Fruit fly (Drosophila melanogaster) whole organism, embryonic: Measurements from ENCODE around the gene CG4291.

Source experiments
- Atf3 ChIP-seq: fragments of 200-800 bp; sonication (Bioruptor generic); optimal IDR thresholded peaks from 3 replicates; lab custom pipeline; 2016; ENCODE audit warnings: missing biosample characterization, missing genetic modification characterization
- Atf6 ChIP-seq: fragments of 200-800 bp; sonication (Bioruptor generic); IDR thresholded peaks from 2 replicates; pipeline ENCODE4 v1.3.6; 2022; ENCODE audit warnings: missing biosample characterization, missing genetic modification characterization
- BtbVII ChIP-seq: fragments of 200-800 bp; sonication (Bioruptor generic); optimal IDR thresholded peaks from 3 replicates; lab custom pipeline; 2017; ENCODE audit warnings: missing biosample characterization, mild to moderate bottlenecking, missing genetic modification characterization
- CG10366 ChIP-seq: fragments of 200-800 bp; sonication (Bioruptor generic); IDR thresholded peaks from 2 replicates; pipeline ENCODE4 v1.3.6; 2022; ENCODE audit warnings: missing biosample characterization, missing genetic modification characterization
- CG11723 ChIP-seq: fragments of 200-800 bp; sonication (Bioruptor generic); optimal IDR thresholded peaks from 2 replicates; lab custom pipeline; 2017; ENCODE audit warnings: missing biosample characterization, mild to moderate bottlenecking, missing genetic modification characterization
- CG12744 ChIP-seq: fragments of 200-800 bp; sonication (Bioruptor generic); optimal IDR thresholded peaks from 2 replicates; lab custom pipeline; 2016; ENCODE audit warnings: missing biosample characterization, missing genetic modification characterization
- CG12769 ChIP-seq: fragments of 200-800 bp; sonication (Bioruptor generic); optimal IDR thresholded peaks from 2 replicates; lab custom pipeline; 2019; ENCODE audit warnings: missing biosample characterization, mild to moderate bottlenecking, missing genetic modification characterization, moderate library complexity
- CG13296 ChIP-seq: fragments of 200-800 bp; sonication (Bioruptor generic); optimal IDR thresholded peaks from 3 replicates; lab custom pipeline; 2018; ENCODE audit warnings: missing biosample characterization, mild to moderate bottlenecking, missing genetic modification characterization
- CG14050 ChIP-seq: fragments of 200-800 bp; sonication (Bioruptor generic); IDR thresholded peaks from 3 replicates; pipeline ENCODE4 v1.3.6; 2022; ENCODE audit warnings: missing biosample characterization, missing genetic modification characterization
- CG1602 ChIP-seq: fragments of 200-800 bp; sonication (Bioruptor generic); optimal IDR thresholded peaks from 3 replicates; lab custom pipeline; 2016; ENCODE audit warnings: missing biosample characterization, missing genetic modification characterization
- CG16815 ChIP-seq: fragments of 200-800 bp; sonication (Bioruptor generic); optimal IDR thresholded peaks from 3 replicates; lab custom pipeline; 2017; ENCODE audit warnings: missing biosample characterization, mild to moderate bottlenecking, missing genetic modification characterization
- CG18476 ChIP-seq: fragments of 200-800 bp; sonication (Bioruptor generic); optimal IDR thresholded peaks from 2 replicates; lab custom pipeline; 2016; ENCODE audit warnings: missing biosample characterization, mild to moderate bottlenecking, missing genetic modification characterization
- CG18619 ChIP-seq: fragments of 200-800 bp; sonication (Bioruptor generic); optimal IDR thresholded peaks from 3 replicates; lab custom pipeline; 2017; ENCODE audit warnings: missing biosample characterization, mild to moderate bottlenecking, missing genetic modification characterization
- CG31365 ChIP-seq: fragments of 200-800 bp; sonication (Bioruptor generic); optimal IDR thresholded peaks from 2 replicates; lab custom pipeline; 2018; ENCODE audit warnings: missing biosample characterization, mild to moderate bottlenecking, missing genetic modification characterization
- CG3726 ChIP-seq: fragments of 200-800 bp; sonication (Bioruptor generic); IDR thresholded peaks from 3 replicates; pipeline ENCODE4, ENCODE4 v1.3.6; 2022; ENCODE audit warnings: missing biosample characterization, missing genetic modification characterization
- CG3995 ChIP-seq: fragments of 200-800 bp; sonication (Bioruptor generic); optimal IDR thresholded peaks from 3 replicates; lab custom pipeline; 2016; ENCODE audit warnings: missing biosample characterization, missing genetic modification characterization
- CG6272 ChIP-seq: fragments of 200-800 bp; sonication (Bioruptor generic); IDR thresholded peaks from 2 replicates; pipeline ENCODE4 v1.3.6; 2022; ENCODE audit warnings: missing biosample characterization, missing genetic modification characterization
- CG7928 ChIP-seq: fragments of 200-800 bp; sonication (Bioruptor generic); optimal IDR thresholded peaks from 2 replicates; lab custom pipeline; 2017; ENCODE audit warnings: missing biosample characterization, mild to moderate bottlenecking, missing genetic modification characterization
- CG8281 ChIP-seq: fragments of 200-800 bp; sonication (Bioruptor generic); optimal IDR thresholded peaks from 2 replicates; lab custom pipeline; 2018; ENCODE audit warnings: missing biosample characterization, mild to moderate bottlenecking, missing genetic modification characterization, moderate library complexity
- Dad ChIP-seq: fragments of 200-800 bp; sonication (Bioruptor generic); optimal IDR thresholded peaks from 3 replicates; lab custom pipeline; 2016; ENCODE audit warnings: missing biosample characterization, missing genetic modification characterization
- Dll ChIP-seq: fragments of 200-800 bp; sonication (Bioruptor generic); IDR thresholded peaks from 4 replicates; pipeline ENCODE4 v1.3.6; 2022; ENCODE audit warnings: missing biosample characterization, missing genetic modification characterization; ENCODE audit not compliant: partially characterized antibody
- ERR ChIP-seq: fragments of 200-800 bp; sonication (Bioruptor generic); optimal IDR thresholded peaks from 2 replicates; lab custom pipeline; 2016; ENCODE audit warnings: missing biosample characterization, missing genetic modification characterization
- Fer2 ChIP-seq: fragments of 200-800 bp; sonication (Bioruptor generic); optimal IDR thresholded peaks from 2 replicates; lab custom pipeline; 2018; ENCODE audit warnings: missing biosample characterization, mild to moderate bottlenecking, missing genetic modification characterization, moderate library complexity
- HHEX ChIP-seq: fragments of 200-800 bp; sonication (Bioruptor generic); optimal IDR thresholded peaks from 3 replicates; lab custom pipeline; 2017; ENCODE audit warnings: missing biosample characterization, mild to moderate bottlenecking, missing genetic modification characterization, missing genetic modification reagents
- HLH4C ChIP-seq: fragments of 200-800 bp; sonication (Bioruptor generic); IDR thresholded peaks from 3 replicates; pipeline ENCODE4 v1.3.6; 2022; ENCODE audit warnings: missing biosample characterization, missing genetic modification characterization; ENCODE audit not compliant: partially characterized antibody
- HLH54F ChIP-seq: fragments of 200-800 bp; sonication (Bioruptor generic); optimal IDR thresholded peaks from 3 replicates; lab custom pipeline; 2016; ENCODE audit warnings: missing biosample characterization, missing genetic modification characterization
- Hand ChIP-seq: fragments of 200-800 bp; sonication (Bioruptor generic); optimal IDR thresholded peaks from 2 replicates; lab custom pipeline; 2017; ENCODE audit warnings: mild to moderate bottlenecking, missing biosample characterization, missing genetic modification reagents, missing genetic modification characterization
- Hr3 ChIP-seq: fragments of 200-800 bp; sonication (Bioruptor generic); optimal IDR thresholded peaks from 3 replicates; lab custom pipeline; 2016; ENCODE audit warnings: missing biosample characterization, missing genetic modification characterization
- Lim3 ChIP-seq: fragments of 200-800 bp; sonication (Bioruptor generic); IDR thresholded peaks from 2 replicates; pipeline ENCODE4 v1.3.6; 2022; ENCODE audit warnings: missing biosample characterization, missing genetic modification characterization
- Lpt ChIP-seq: fragments of >200 bp; optimal IDR thresholded peaks from 2 replicates; lab custom pipeline; 2018; ENCODE audit warnings: missing biosample characterization, missing genetic modification characterization
- TFAM ChIP-seq: fragments of 200-800 bp; sonication (Bioruptor generic); optimal IDR thresholded peaks from 2 replicates; lab custom pipeline; 2017; ENCODE audit warnings: missing biosample characterization, missing genetic modification characterization, inconsistent platforms
- aop ChIP-seq: fragments of 200-800 bp; sonication (Bioruptor generic); IDR thresholded peaks from 2 replicates; pipeline ENCODE4 v1.3.6; 2022; ENCODE audit warnings: missing biosample characterization, missing genetic modification characterization
- bowl ChIP-seq: fragments of 200-800 bp; sonication (Bioruptor generic); IDR thresholded peaks from 2 replicates; pipeline ENCODE4 v1.3.6; 2022; ENCODE audit warnings: missing biosample characterization, missing genetic modification characterization
- btn ChIP-seq: fragments of 200-800 bp; sonication (Bioruptor generic); optimal IDR thresholded peaks from 2 replicates; lab custom pipeline; 2016; ENCODE audit warnings: missing biosample characterization, missing genetic modification characterization
- cad ChIP-seq: fragments of >200 bp; optimal IDR thresholded peaks from 2 replicates; lab custom pipeline; 2017; ENCODE audit warnings: missing biosample characterization, missing genetic modification characterization
- chif ChIP-seq, 2 experiments: fragments of 200-800 bp; sonication (Bioruptor generic); optimal IDR thresholded peaks; 3 replicates each; lab custom pipeline; 2016; ENCODE audit warnings: missing biosample characterization in 2 of 2, missing genetic modification characterization in 2 of 2
- dan ChIP-seq: fragments of 200-800 bp; sonication (Bioruptor generic); IDR thresholded peaks from 2 replicates; pipeline ENCODE4 v1.3.6; 2022; ENCODE audit warnings: missing biosample characterization, missing genetic modification characterization
- ems ChIP-seq: fragments of 200-800 bp; sonication (Bioruptor generic); optimal IDR thresholded peaks from 3 replicates; lab custom pipeline; 2016; ENCODE audit warnings: missing biosample characterization, missing genetic modification characterization
- fd96Cb ChIP-seq: fragments of 200-800 bp; sonication (Bioruptor generic); optimal IDR thresholded peaks from 2 replicates; lab custom pipeline; 2018; ENCODE audit warnings: missing biosample characterization, mild to moderate bottlenecking, missing genetic modification characterization, moderate library complexity
- gce ChIP-seq: fragments of 200-800 bp; sonication (Bioruptor generic); IDR thresholded peaks from 3 replicates; pipeline ENCODE4 v1.3.6; 2022; ENCODE audit warnings: missing biosample characterization, missing genetic modification characterization
- mirr ChIP-seq: fragments of 200-800 bp; sonication (Bioruptor generic); optimal IDR thresholded peaks from 3 replicates; lab custom pipeline; 2018; ENCODE audit warnings: missing biosample characterization, mild to moderate bottlenecking, missing genetic modification characterization
- nerfin-2 ChIP-seq: fragments of 200-800 bp; sonication (Bioruptor generic); IDR thresholded peaks from 2 replicates; pipeline ENCODE4 v1.3.6; 2022; ENCODE audit warnings: missing biosample characterization, missing genetic modification characterization; ENCODE audit not compliant: partially characterized antibody
- pum ChIP-seq: fragments of 200-800 bp; sonication (Bioruptor generic); optimal IDR thresholded peaks from 2 replicates; lab custom pipeline; 2016; ENCODE audit warnings: missing biosample characterization, missing genetic modification characterization
- scrt ChIP-seq: fragments of 200-800 bp; sonication (Bioruptor generic); optimal IDR thresholded peaks from 2 replicates; lab custom pipeline; 2018; ENCODE audit warnings: missing biosample characterization, mild to moderate bottlenecking, missing genetic modification characterization, moderate library complexity
- shn ChIP-seq: fragments of 200-800 bp; sonication (Bioruptor generic); optimal IDR thresholded peaks from 3 replicates; lab custom pipeline; 2016; ENCODE audit warnings: missing biosample characterization, missing genetic modification characterization
- stc ChIP-seq: fragments of 200-800 bp; sonication (Bioruptor generic); IDR thresholded peaks from 2 replicates; pipeline ENCODE4 v1.3.6; 2022; ENCODE audit warnings: missing biosample characterization, missing genetic modification characterization
- tap ChIP-seq: fragments of 200-800 bp; optimal IDR thresholded peaks from 3 replicates; lab custom pipeline; 2019; ENCODE audit warnings: missing biosample characterization, mild to moderate bottlenecking, missing genetic modification characterization, moderate library complexity
- tna ChIP-seq: fragments of 200-800 bp; sonication (Bioruptor generic); IDR thresholded peaks from 2 replicates; pipeline ENCODE4 v1.3.6; 2022; ENCODE audit warnings: missing biosample characterization, missing genetic modification characterization; ENCODE audit not compliant: partially characterized antibody
- ttk ChIP-seq: fragments of 200-800 bp; sonication (Bioruptor generic); IDR thresholded peaks from 2 replicates; pipeline ENCODE4 v2.1.2; 2022; ENCODE audit warnings: missing biosample characterization, missing genetic modification characterization
- vfl ChIP-seq: fragments of 200-800 bp; sonication (Bioruptor generic); optimal IDR thresholded peaks from 2 replicates; lab custom pipeline; 2016; ENCODE audit warnings: missing biosample characterization, missing genetic modification characterization

CG4291 gene

dm6 chr2L:855052-855547, 2.6 kb upstream of the CG4291 start, which contains the start of gene CG13949:
TSS of gene CG13949 (plus strand) at chr2L:855337.
- no peak for TF ChIP-seq aop (GFP tag; lab: Robert Waterston, UW)
- TF ChIP-seq CG8281: no peak
- no peak for TF ChIP-seq TFAM
- peak; percentile 42 for TF ChIP-seq BtbVII (GFP tag; lab: Kevin White, UChicago)
- no peak for TF ChIP-seq cad (GFP tag; lab: Kevin White, UChicago)
- peak; percentile 70 for TF ChIP-seq CG3995 (GFP tag; lab: Kevin White, UChicago)
- no peak for TF ChIP-seq CG18476 (GFP tag; lab: Kevin White, UChicago)
- TF ChIP-seq Fer2 (tag; lab: Kevin White, UChicago): peak; percentile 5
- peak; percentile 31 for TF ChIP-seq ems (GFP tag; lab: Kevin White, UChicago)
- peak; percentile 59 for TF ChIP-seq shn (GFP tag; lab: Kevin White, UChicago)
- peak; percentile 51 for TF ChIP-seq Hr3 (GFP tag; lab: Kevin White, UChicago)
- peak; percentile 40 for TF ChIP-seq CG13296
- no peak for TF ChIP-seq CG16815 (GFP tag; lab: Kevin White, UChicago)
- peak; percentile 79 for TF ChIP-seq CG10366
- TF ChIP-seq ERR (GFP tag; lab: Kevin White, UChicago): no peak
- 0 out of 3 replicates have a peak, but pooled peaks have one; percentile 64 for TF ChIP-seq gce (GFP tag; lab: Robert Waterston, UW)
- peak; percentile 44; the same call in 1 of the 2 replicates for TF ChIP-seq tna (GFP tag; lab: Robert Waterston, UW)
- TF ChIP-seq nerfin-2 (GFP tag; lab: Robert Waterston, UW): no peak
- TF ChIP-seq HLH54F (GFP tag; lab: Kevin White, UChicago): peak; percentile 57
- no peak for TF ChIP-seq CG31365 (tag; lab: Kevin White, UChicago)
- no peak for TF ChIP-seq btn (GFP tag; lab: Kevin White, UChicago)
- TF ChIP-seq Atf6 (GFP tag; lab: Robert Waterston, UW): peak; percentile 67; the same call in 1 of the 2 replicates
- TF ChIP-seq pum (GFP tag; lab: Kevin White, UChicago): peak; percentile 41
- peak; percentile 60 for TF ChIP-seq Hand (GFP tag; lab: Kevin White, UChicago)
- TF ChIP-seq CG7928 (GFP tag; lab: Kevin White, UChicago): no peak
- TF ChIP-seq tap: peak; percentile 28
- peak; percentile 38 for TF ChIP-seq CG12769 (tag; lab: Kevin White, UChicago)
- no peak for TF ChIP-seq CG11723 (GFP tag; lab: Kevin White, UChicago)
- peak; percentile 76 for TF ChIP-seq stc (GFP tag; lab: Robert Waterston, UW)
- peak; percentile 80 for TF ChIP-seq ttk
- peak; percentile 6 for TF ChIP-seq CG18619 (GFP tag; lab: Kevin White, UChicago)
- peak; percentile 72 for TF ChIP-seq CG6272
- no peak for TF ChIP-seq Lpt (GFP tag; lab: Kevin White, UChicago)
- TF ChIP-seq chif (GFP tag; optimal IDR thresholded peaks at IDR 0.05; lab: Kevin White, UChicago): peak; percentile 11 to 66
- 0 out of 3 replicates have a peak, but pooled peaks have one; percentile 43 for TF ChIP-seq HLH4C
- peak; percentile 8 for TF ChIP-seq Atf3
- no peak for TF ChIP-seq vfl (GFP tag; lab: Kevin White, UChicago)
- peak; percentile 90 for TF ChIP-seq mirr
- TF ChIP-seq Dad (GFP tag; lab: Kevin White, UChicago): no peak
- TF ChIP-seq CG3726: no peak
- TF ChIP-seq Lim3 (GFP tag; lab: Robert Waterston, UW): no peak
- no peak for TF ChIP-seq bowl (GFP tag; lab: Robert Waterston, UW)
- TF ChIP-seq fd96Cb (tag; lab: Kevin White, UChicago): peak; percentile 27
- TF ChIP-seq CG12744: no peak
- peak; percentile 16 for TF ChIP-seq CG1602 (GFP tag; lab: Kevin White, UChicago)
- TF ChIP-seq Dll (GFP tag; lab: Robert Waterston, UW): 0 out of 4 replicates have a peak, but pooled peaks have one; percentile 40
- no peak for TF ChIP-seq dan (GFP tag; lab: Robert Waterston, UW)
- TF ChIP-seq scrt (GFP tag; lab: Kevin White, UChicago): peak; percentile 32
- peak; percentile 10 for TF ChIP-seq HHEX
- peak; percentile 52; the same call in 2 of the 3 replicates for TF ChIP-seq CG14050 (GFP tag; lab: Robert Waterston, UW)
